Worm (Caenorhabditis elegans) whole organism, L2 larva: ENCODE results near the gene M70.2.

ENCODE experiments used
- C34F6.9 ChIP-seq: fragments of 150-350 bp; optimal IDR thresholded peaks from 2 replicates; lab custom pipeline; 2014; ENCODE audit warnings: missing biosample characterization, missing genetic modification characterization
- R02D3.7 ChIP-seq: fragments of 150-350 bp; optimal IDR thresholded peaks from 2 replicates; lab custom pipeline; 2014; ENCODE audit warnings: missing biosample characterization, missing genetic modification characterization
- Y55F3AM.14 ChIP-seq: fragments of 200-800 bp; sonication (Bioruptor generic); optimal IDR thresholded peaks from 2 replicates; lab custom pipeline; 2018; ENCODE audit warnings: mild to moderate bottlenecking, missing genetic modification characterization, missing compliant biosample characterization
- ZK546.5 ChIP-seq: sonication (generic microtip); optimal IDR thresholded peaks from 2 replicates; lab custom pipeline; 2017; ENCODE audit warnings: missing biosample characterization, missing genetic modification characterization
- alr-1 ChIP-seq: fragments of 150-350 bp; optimal IDR thresholded peaks from 2 replicates; lab custom pipeline; 2014; ENCODE audit warnings: missing biosample characterization, missing genetic modification characterization
- ama-1 ChIP-seq: fragments of 150-350 bp; optimal IDR thresholded peaks from 2 replicates; lab custom pipeline; 2018; ENCODE audit warnings: inconsistent platforms
- blmp-1 ChIP-seq: sonication (generic microtip); optimal IDR thresholded peaks from 2 replicates; lab custom pipeline; 2017; ENCODE audit warnings: missing genetic modification characterization, mild to moderate bottlenecking, missing compliant biosample characterization, antibody characterized with exemption, moderate library complexity; ENCODE audit not compliant: insufficient read depth
- ceh-16 ChIP-seq: fragments of 150-350 bp; optimal IDR thresholded peaks from 2 replicates; lab custom pipeline; 2014; ENCODE audit warnings: missing biosample characterization, missing genetic modification characterization
- crh-2 ChIP-seq: sonication (generic microtip); optimal IDR thresholded peaks from 2 replicates; lab custom pipeline; 2017; ENCODE audit warnings: missing biosample characterization, missing genetic modification characterization
- elt-3 ChIP-seq: sonication (generic microtip); optimal IDR thresholded peaks from 2 replicates; lab custom pipeline; 2017; ENCODE audit warnings: missing biosample characterization, missing genetic modification characterization
- fos-1 ChIP-seq: fragments of 150-350 bp; optimal IDR thresholded peaks from 2 replicates; lab custom pipeline; 2014; ENCODE audit warnings: missing biosample characterization, missing genetic modification characterization
- gmeb-1 ChIP-seq: fragments of 150-350 bp; optimal IDR thresholded peaks from 2 replicates; lab custom pipeline; 2014; ENCODE audit warnings: missing biosample characterization, missing genetic modification characterization
- lin-11 ChIP-seq: fragments of 150-350 bp; sonication (generic microtip); optimal IDR thresholded peaks from 2 replicates; lab custom pipeline; 2014; ENCODE audit warnings: missing biosample characterization, missing genetic modification characterization, inconsistent platforms, mixed read lengths
- lin-39 ChIP-seq: fragments of 150-350 bp; optimal IDR thresholded peaks from 2 replicates; lab custom pipeline; 2014; ENCODE audit warnings: missing biosample characterization, missing genetic modification reagents, missing genetic modification characterization
- lsy-2 ChIP-seq, 2 experiments: fragments of 150-350 bp in 1 of 2; sonication (generic microtip) in 1 of 2; optimal IDR thresholded peaks; 2 replicates each; lab custom pipeline; 2014 to 2017; ENCODE audit warnings: missing biosample characterization in 2 of 2, missing genetic modification characterization in 2 of 2
- mdl-1 ChIP-seq, 2 experiments: fragments of 150-350 bp in 1 of 2; sonication (generic microtip) in 1 of 2; optimal IDR thresholded peaks; 2 replicates each; lab custom pipeline; 2017; ENCODE audit warnings: missing biosample characterization in 2 of 2, missing genetic modification characterization in 2 of 2
- nhr-10 ChIP-seq: sonication (generic microtip); optimal IDR thresholded peaks from 2 replicates; lab custom pipeline; 2017; ENCODE audit warnings: missing biosample characterization, missing genetic modification characterization
- nhr-12 ChIP-seq: fragments of 150-350 bp; optimal IDR thresholded peaks from 2 replicates; lab custom pipeline; 2014; ENCODE audit warnings: missing biosample characterization, missing genetic modification characterization
- nhr-129 ChIP-seq: fragments of 150-350 bp; optimal IDR thresholded peaks from 2 replicates; lab custom pipeline; 2014; ENCODE audit warnings: missing biosample characterization, missing genetic modification characterization
- nhr-21 ChIP-seq: fragments of 150-350 bp; optimal IDR thresholded peaks from 2 replicates; lab custom pipeline; 2014; ENCODE audit warnings: missing biosample characterization, missing genetic modification characterization
- nhr-23 ChIP-seq: fragments of 150-350 bp; optimal IDR thresholded peaks from 2 replicates; lab custom pipeline; 2014; ENCODE audit warnings: missing biosample characterization, missing genetic modification reagents, missing genetic modification characterization
- nhr-25 ChIP-seq: fragments of 150-350 bp; sonication (generic microtip); optimal IDR thresholded peaks from 3 replicates; lab custom pipeline; 2014; ENCODE audit warnings: missing biosample characterization, missing genetic modification characterization
- nhr-6 ChIP-seq: fragments of 150-350 bp; optimal IDR thresholded peaks from 2 replicates; lab custom pipeline; 2014; ENCODE audit warnings: missing biosample characterization, missing genetic modification characterization
- peb-1 ChIP-seq: fragments of 150-350 bp; optimal IDR thresholded peaks from 2 replicates; lab custom pipeline; 2014; ENCODE audit warnings: missing biosample characterization, missing genetic modification characterization
- sem-4 ChIP-seq: fragments of 150-350 bp; optimal IDR thresholded peaks from 2 replicates; lab custom pipeline; 2014; ENCODE audit warnings: missing biosample characterization, missing genetic modification reagents, missing genetic modification characterization
- skn-1 ChIP-seq: sonication (generic microtip); optimal IDR thresholded peaks from 2 replicates; lab custom pipeline; 2017; ENCODE audit warnings: missing biosample characterization, missing genetic modification characterization
- sma-3 ChIP-seq: sonication (generic microtip); optimal IDR thresholded peaks from 2 replicates; lab custom pipeline; 2016; ENCODE audit warnings: missing genetic modification reagents, missing genetic modification characterization, missing compliant biosample characterization
- sma-9 ChIP-seq, 2 experiments: fragments of 150-350 bp in 1 of 2; sonication (generic microtip) in 1 of 2; optimal IDR thresholded peaks; 2 replicates each; lab custom pipeline; 2014 to 2016; ENCODE audit warnings: missing genetic modification characterization in 2 of 2, mild to moderate bottlenecking in 1 of 2, missing biosample characterization in 1 of 2, missing compliant biosample characterization in 1 of 2, missing genetic modification reagents in 1 of 2, moderate library complexity in 1 of 2
- snpc-4 ChIP-seq: fragments of 150-350 bp; optimal IDR thresholded peaks from 2 replicates; lab custom pipeline; 2014; ENCODE audit warnings: missing biosample characterization, missing genetic modification characterization
- unc-39 ChIP-seq: fragments of 150-350 bp; optimal IDR thresholded peaks from 2 replicates; lab custom pipeline; 2014; ENCODE audit warnings: missing biosample characterization, missing genetic modification characterization
- unc-55 ChIP-seq: fragments of 150-350 bp; sonication (generic microtip); optimal IDR thresholded peaks from 3 replicates; lab custom pipeline; 2014; ENCODE audit warnings: missing biosample characterization, missing genetic modification reagents, missing genetic modification characterization
- ztf-1 ChIP-seq: fragments of 200-800 bp; sonication (Bioruptor generic); conservative IDR thresholded peaks from 2 replicates; pipeline ENCODE4 v1.3.6; 2022; ENCODE audit warnings: missing genetic modification characterization, missing compliant biosample characterization
- ztf-11 ChIP-seq: sonication (generic microtip); optimal IDR thresholded peaks from 2 replicates; lab custom pipeline; 2017; ENCODE audit warnings: missing biosample characterization, missing genetic modification characterization
- ztf-4 ChIP-seq: fragments of 150-350 bp; optimal IDR thresholded peaks from 2 replicates; lab custom pipeline; 2014; ENCODE audit warnings: missing biosample characterization, missing genetic modification characterization

The M70.2 gene

ce11 chrIV:2220147-2220546 is 22.7 kb upstream of the M70.2 start:
- TF ChIP-seq lsy-2 (tag; optimal IDR thresholded peaks at IDR 0.05; lab: Kevin White, UChicago) (peak in 1 of 2 experiments; percentile 40), C34F6.9 (tag; lab: Kevin White, UChicago) (peak; percentile 58), sma-9 (GFP tag; optimal IDR thresholded peaks at IDR 0.05; lab: Kevin White, UChicago) (peak; percentile 85), sma-9 (tag; optimal IDR thresholded peaks at IDR 0.05; lab: Kevin White, UChicago) (no peak), ztf-4 (tag; lab: Kevin White, UChicago) (peak; percentile 36), nhr-25 (tag; lab: Kevin White, UChicago) (peak; percentile 25), ztf-11 (tag; lab: Kevin White, UChicago) (no peak), nhr-21 (peak; percentile 17), lin-39 (tag; lab: Kevin White, UChicago) (no peak), Y55F3AM.14 (GFP tag; lab: Kevin White, UChicago) (no peak), sma-3 (GFP tag; lab: Kevin White, UChicago) (peak; percentile 61), ZK546.5 (no peak), sem-4 (tag; lab: Kevin White, UChicago) (peak; percentile 29), crh-2 (peak; percentile 63), nhr-129 (tag; lab: Kevin White, UChicago) (peak; percentile 87), gmeb-1 (tag; lab: Kevin White, UChicago) (peak; percentile 70), ama-1 (lab: Kevin White, UChicago) (peak; percentile 85), nhr-6 (peak; percentile 12)

ce11 chrIV:2220896-2221295 is 21.9 kb upstream of the M70.2 start:
- TF ChIP-seq ztf-4 (tag; lab: Kevin White, UChicago) (no peak), ztf-1 (GFP tag; lab: Robert Waterston, UW) (no peak), mdl-1 (tag; optimal IDR thresholded peaks at IDR 0.05; lab: Kevin White, UChicago) (no peak), unc-39 (tag; lab: Kevin White, UChicago) (no peak), skn-1 (no peak)
- TF ChIP-seq, all 48 proteins: peak for 0

- TF ChIP-seq gmeb-1 (tag; lab: Kevin White, UChicago) (no peak), nhr-129 (tag; lab: Kevin White, UChicago) (peak; percentile 37), ama-1 (lab: Kevin White, UChicago) (peak; percentile 4)
These were observed 21.5 kb upstream of the M70.2 start for ce11 chrIV:2221350-2221749.

- no peak for TF ChIP-seq C34F6.9 (tag; lab: Kevin White, UChicago)
- no peak for TF ChIP-seq nhr-25 (tag; lab: Kevin White, UChicago)
- TF ChIP-seq unc-55 (GFP tag; lab: Kevin White, UChicago) = no peak
- TF ChIP-seq ceh-16 (tag; lab: Kevin White, UChicago) = no peak
- no peak for TF ChIP-seq nhr-12
- no peak for TF ChIP-seq nhr-23 (tag; lab: Kevin White, UChicago)
- TF ChIP-seq snpc-4 (tag; lab: Kevin White, UChicago) = no peak
- no peak for TF ChIP-seq lin-11 (tag; lab: Kevin White, UChicago)
- TF ChIP-seq crh-2 = no peak
- TF ChIP-seq ama-1 (lab: Kevin White, UChicago) = no peak
- no peak for TF ChIP-seq sma-3 (GFP tag; lab: Kevin White, UChicago)
- TF ChIP-seq alr-1 (tag; lab: Kevin White, UChicago) = no peak
- TF ChIP-seq R02D3.7 (tag; lab: Kevin White, UChicago) = no peak
- no peak for TF ChIP-seq lsy-2 (tag; optimal IDR thresholded peaks at IDR 0.05; lab: Kevin White, UChicago)
- no peak for TF ChIP-seq ztf-1 (GFP tag; lab: Robert Waterston, UW)
- TF ChIP-seq nhr-10 (tag; lab: Kevin White, UChicago) = no peak
- TF ChIP-seq, all 48 proteins: peak for 0
These were observed 20.3 kb upstream of the M70.2 start, which contains the start of gene fnip-2 for ce11 chrIV:2222528-2222927. TSS of gene fnip-2 (plus strand) at chrIV:2222828.

ce11 chrIV:2223144-2223543 is 19.7 kb upstream of the M70.2 start:
- TF ChIP-seq nhr-12 (no peak), peb-1 (no peak), skn-1 (no peak), nhr-129 (tag; lab: Kevin White, UChicago) (no peak), elt-3 (tag; lab: Kevin White, UChicago) (no peak), nhr-6 (no peak), nhr-25 (tag; lab: Kevin White, UChicago) (no peak), sma-9 (GFP tag; optimal IDR thresholded peaks at IDR 0.05; lab: Kevin White, UChicago) (no peak), sma-9 (tag; optimal IDR thresholded peaks at IDR 0.05; lab: Kevin White, UChicago) (no peak), blmp-1 (tag; lab: Kevin White, UChicago) (no peak), fos-1 (tag; lab: Kevin White, UChicago) (no peak), lin-11 (tag; lab: Kevin White, UChicago) (no peak), lin-39 (tag; lab: Kevin White, UChicago) (no peak)
